Worm (Caenorhabditis elegans): Measurements from ENCODE around the gene nas-13.

nas-13 gene

DNA sequence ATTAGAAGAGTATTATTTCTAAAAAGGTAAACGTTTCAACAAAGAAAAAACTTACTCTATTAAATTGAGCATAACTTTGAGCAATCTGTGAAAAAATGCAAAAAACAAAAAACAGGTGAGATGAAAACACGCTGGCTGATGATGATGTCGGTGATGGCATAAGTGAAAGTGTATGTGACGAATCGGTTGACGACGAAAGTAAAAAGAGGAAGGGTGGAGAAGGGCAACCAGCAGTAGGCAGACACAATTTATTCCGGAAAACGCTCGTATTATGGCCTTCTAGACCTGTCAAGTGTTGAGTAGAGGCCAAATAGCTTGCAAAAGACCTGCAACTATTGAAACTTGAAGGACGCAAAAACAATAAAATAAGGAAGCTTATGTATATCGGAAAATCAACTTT is at the start of gene nas-13:
nas-13 (minus strand) TSS at position 323 of the 400 bp plus-strand sequence.
- TF ChIP-seq W03F9.2 (tag; optimal IDR thresholded peaks at IDR 0.05): no peak
- TF ChIP-seq dao-5 (tag; optimal IDR thresholded peaks at IDR 0.05): no peak
- no peak for TF ChIP-seq him-1 (tag; optimal IDR thresholded peaks at IDR 0.05)

DNA sequence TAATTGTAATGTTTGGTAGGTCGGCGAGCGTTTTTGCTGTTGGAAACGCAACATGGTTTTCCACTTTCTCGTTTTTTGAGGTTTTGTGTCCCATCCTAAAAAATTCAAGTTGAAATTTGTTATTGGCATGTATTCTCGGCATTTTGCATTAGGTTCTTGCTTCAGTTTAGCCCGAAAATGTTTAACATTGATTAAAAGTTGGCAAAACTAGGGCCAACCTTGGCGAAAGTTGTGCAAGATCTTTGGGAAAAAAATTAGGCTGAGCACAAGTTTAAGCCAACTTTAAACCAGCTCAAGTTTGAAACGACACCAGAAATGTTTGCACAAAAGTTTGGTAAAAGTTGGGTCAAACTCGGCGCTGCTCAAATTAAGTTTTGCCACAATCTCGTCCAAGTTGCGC is 49.3 kb upstream of the nas-13 start, which contains the start of gene exc-1:
exc-1 (minus strand) TSS at position 101 of the 400 bp plus-strand sequence.
- TF ChIP-seq him-1 (tag; optimal IDR thresholded peaks at IDR 0.05) (no peak), dao-5 (tag; optimal IDR thresholded peaks at IDR 0.05) (no peak), W03F9.2 (tag; optimal IDR thresholded peaks at IDR 0.05) (no peak)

DNA sequence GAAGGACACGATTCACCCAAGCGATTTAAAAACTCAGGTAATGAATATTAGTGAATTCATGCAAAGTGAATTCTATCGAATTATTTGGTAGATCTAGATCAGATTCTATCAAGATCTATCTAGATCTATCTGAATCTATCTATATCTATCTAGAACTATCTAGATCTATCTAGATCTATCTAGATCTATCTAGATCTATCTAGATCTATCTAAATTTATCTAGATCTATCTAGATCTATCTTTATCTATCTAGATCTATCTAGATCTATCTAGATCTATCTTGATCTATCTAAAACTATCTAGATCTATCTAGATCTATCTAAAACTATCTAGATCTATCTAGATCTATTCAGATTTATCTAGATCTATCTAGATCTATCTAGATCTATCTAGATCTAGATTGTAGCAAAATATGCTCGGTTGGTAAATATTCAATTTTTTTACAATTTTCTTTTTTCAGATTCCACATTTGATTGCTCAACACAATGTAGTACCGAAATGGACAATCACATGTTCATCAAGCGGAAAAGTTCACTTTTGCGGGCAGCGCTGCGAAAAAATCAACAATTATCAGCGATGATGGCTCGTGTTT is 42.0 kb upstream of the nas-13 start:
- TF ChIP-seq him-1 (tag; optimal IDR thresholded peaks at IDR 0.05) (no peak), dao-5 (tag; optimal IDR thresholded peaks at IDR 0.05) (no peak), W03F9.2 (tag; optimal IDR thresholded peaks at IDR 0.05) (no peak)

DNA sequence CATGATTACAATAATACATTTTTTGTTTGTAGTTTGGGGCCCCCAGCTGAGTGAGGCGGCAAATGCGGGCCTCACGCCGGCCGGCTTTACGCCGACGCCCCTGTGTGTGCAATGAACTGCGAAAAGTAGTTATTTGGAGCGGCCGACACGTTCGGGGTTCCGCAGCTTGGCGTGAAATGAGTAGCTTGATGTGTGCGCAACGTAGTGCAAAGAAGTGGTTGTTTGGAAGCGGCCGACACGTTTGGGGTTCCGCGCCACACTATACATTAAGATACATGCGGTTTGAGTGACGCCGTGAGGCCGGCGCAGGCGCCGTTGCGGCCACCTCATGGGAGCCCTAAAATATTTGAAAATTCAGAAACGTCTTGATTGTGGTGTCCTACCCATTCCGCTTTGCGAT is 40.6 kb upstream of the nas-13 start:
- TF ChIP-seq W03F9.2 (tag; optimal IDR thresholded peaks at IDR 0.05) (no peak), him-1 (tag; optimal IDR thresholded peaks at IDR 0.05) (no peak), dao-5 (tag; optimal IDR thresholded peaks at IDR 0.05) (no peak)

DNA sequence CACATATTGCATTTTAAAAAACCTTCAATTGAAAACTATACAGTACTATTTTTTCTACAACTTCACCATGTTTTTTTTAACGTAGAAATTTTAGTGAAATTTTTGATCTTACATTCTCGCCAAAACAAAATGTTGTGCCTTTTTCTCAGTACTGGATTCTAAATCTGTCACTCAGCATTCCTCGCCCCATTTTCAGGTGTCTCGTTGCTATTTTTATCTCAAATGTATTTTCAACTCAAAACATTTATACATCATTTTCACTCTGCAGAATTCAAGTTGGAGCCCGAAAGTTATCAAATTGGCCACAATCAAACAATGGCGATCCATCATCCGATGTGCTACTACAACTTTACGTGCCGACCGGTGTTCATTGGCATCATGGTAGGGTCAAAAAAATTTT is 38.0 kb upstream of the nas-13 start, which contains the start of gene sprr-1:
sprr-1 (plus strand) TSS at position 269 of the 400 bp plus-strand sequence.
- TF ChIP-seq W03F9.2 (tag; optimal IDR thresholded peaks at IDR 0.05) (no peak), dao-5 (tag; optimal IDR thresholded peaks at IDR 0.05) (no peak), him-1 (tag; optimal IDR thresholded peaks at IDR 0.05) (no peak)

DNA sequence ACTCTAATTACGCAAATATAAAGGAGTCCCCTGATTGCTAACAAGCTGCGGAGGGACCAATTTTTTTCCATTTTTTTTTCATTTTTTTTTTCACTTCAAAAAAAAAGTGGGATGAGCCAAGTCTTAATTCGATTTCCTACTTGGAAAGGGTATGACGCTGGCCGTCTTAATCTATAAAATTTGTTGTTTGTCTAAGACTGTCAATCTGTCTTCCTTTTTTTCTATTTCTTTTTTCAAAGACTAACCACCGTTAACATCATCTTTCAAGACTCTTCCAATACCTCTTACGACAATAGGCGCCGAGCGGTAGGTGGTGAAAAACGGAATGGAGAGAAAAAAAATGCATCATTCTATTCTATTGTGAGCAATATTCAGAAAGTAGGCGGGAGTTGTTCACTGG is 37.0 kb upstream of the nas-13 start:
- TF ChIP-seq dao-5 (tag; optimal IDR thresholded peaks at IDR 0.05): no peak
- no peak for TF ChIP-seq him-1 (tag; optimal IDR thresholded peaks at IDR 0.05)
- TF ChIP-seq W03F9.2 (tag; optimal IDR thresholded peaks at IDR 0.05): no peak

DNA sequence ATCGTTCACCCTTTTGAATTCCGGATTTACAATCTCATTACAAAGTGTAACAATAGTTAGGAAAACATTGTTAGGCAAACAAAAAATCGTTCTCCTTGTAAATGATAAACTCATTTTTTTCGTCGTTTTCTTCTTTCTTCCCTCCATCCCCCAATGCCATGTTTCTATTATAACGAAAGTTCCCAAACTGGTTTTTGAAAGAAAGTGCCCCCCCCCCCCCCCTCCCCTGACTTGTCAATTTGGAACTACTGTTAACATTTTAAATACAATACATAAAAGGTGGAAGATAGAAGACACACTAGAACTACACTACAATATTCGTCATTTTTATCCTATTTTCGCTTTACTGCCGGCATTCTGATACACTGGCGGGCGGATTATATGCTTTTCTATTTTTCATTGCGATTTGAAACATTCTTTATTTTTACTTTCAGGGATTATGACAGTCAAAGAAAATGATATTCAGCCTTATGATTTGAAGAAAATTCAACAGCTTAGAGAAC is 18.3 kb upstream of the nas-13 start, which contains the start of gene R03A10.5:
R03A10.5 (plus strand) TSS at position 431 of the 503 bp plus-strand sequence.
- TF ChIP-seq W03F9.2 (tag; optimal IDR thresholded peaks at IDR 0.05) (no peak), dao-5 (tag; optimal IDR thresholded peaks at IDR 0.05) (no peak), him-1 (tag; optimal IDR thresholded peaks at IDR 0.05) (no peak)

DNA sequence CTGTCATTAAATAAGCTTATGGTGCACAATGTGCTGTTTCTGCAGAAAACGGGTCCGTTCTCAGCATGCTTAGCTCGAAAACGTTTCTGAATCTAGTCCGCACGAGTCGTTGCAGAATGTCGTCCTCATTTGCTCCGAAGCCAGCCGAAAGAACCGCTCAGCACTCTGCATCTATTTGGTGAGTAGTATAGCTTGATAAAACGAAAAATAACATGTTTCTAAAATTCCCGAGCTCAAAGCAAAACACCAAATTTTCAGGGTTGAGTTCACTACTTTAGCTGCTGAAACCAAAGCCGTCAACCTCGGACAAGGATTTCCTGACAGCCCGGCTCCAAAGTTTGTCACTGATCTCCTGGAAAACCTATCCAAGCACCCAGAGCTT is 13.6 kb upstream of the nas-13 start, which contains the start of gene nkat-3:
nkat-3 (plus strand) TSS at position 46 of the 382 bp plus-strand sequence.
- TF ChIP-seq him-1 (tag; optimal IDR thresholded peaks at IDR 0.05) (no peak), dao-5 (tag; optimal IDR thresholded peaks at IDR 0.05) (no peak), W03F9.2 (tag; optimal IDR thresholded peaks at IDR 0.05) (no peak)

DNA sequence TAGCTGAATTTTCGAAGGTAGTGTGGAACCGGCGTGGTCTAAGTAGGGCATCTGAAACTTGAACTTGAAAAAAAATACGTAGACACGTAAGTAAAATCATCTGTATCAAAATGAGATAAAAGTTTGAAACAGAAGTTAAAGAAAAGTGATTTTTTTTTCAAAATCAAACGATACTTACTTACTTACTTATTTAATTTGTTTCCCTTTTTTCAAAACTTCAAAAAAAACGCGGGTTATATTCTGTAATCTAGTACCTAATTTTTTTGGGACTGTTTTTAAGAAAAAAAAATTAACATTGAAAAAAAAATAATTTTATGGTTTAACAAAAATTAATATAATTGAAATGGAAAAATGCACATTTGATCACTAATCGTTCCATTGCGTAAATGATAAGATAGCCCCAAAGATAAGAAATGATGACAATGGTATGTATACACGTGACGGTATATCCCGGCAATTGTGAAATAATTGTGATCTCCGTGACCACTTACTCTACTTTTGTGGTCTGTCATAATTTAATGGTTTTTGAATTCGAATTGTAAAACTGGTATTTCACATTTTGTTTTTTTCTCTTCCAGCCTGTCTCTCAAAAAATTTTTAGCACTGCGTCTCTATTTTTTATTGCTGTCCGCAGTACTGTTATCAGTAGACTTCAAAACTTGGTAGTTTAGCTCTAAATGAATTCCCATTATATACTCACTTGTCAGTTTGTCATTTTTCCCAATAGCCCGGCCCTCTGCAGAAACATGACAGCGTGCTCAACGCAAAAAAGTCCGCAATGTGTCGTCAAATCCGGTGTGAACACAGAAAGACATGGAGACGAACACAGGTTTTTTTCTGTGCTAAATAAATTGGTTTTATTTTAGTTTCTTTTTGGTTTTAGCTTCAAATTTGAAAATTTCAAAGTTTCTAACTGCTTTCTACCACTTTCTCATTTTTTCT is 13.0 kb upstream of the nas-13 start, which contains the start of gene mocs-1:
mocs-1 (minus strand) TSS at position 51 of the 942 bp plus-strand sequence.
- TF ChIP-seq W03F9.2 (tag; optimal IDR thresholded peaks at IDR 0.05) (no peak), dao-5 (tag; optimal IDR thresholded peaks at IDR 0.05) (no peak), him-1 (tag; optimal IDR thresholded peaks at IDR 0.05) (no peak)

DNA sequence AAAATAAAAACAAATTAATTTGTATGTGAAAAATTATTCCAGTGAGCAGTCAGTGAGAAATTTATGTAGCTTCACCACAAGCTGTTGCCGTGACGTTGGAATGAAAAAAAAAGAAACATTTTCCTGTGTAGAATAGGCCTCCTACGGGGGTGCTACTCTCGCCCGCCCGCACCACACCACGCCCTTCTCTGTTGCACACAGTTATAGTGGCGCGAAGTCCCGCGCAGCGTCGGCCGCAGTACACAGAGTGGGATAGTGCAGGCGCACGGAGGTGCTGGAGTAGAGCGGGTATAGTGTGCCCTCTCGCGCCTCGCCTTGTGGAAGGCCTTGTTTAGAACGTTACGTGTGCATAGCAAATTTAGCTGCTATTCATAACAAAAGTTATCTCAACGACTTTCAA is 10.7 kb upstream of the nas-13 start:
- TF ChIP-seq dao-5 (tag; optimal IDR thresholded peaks at IDR 0.05): no peak
- TF ChIP-seq him-1 (tag; optimal IDR thresholded peaks at IDR 0.05): no peak
- TF ChIP-seq W03F9.2 (tag; optimal IDR thresholded peaks at IDR 0.05): no peak

DNA sequence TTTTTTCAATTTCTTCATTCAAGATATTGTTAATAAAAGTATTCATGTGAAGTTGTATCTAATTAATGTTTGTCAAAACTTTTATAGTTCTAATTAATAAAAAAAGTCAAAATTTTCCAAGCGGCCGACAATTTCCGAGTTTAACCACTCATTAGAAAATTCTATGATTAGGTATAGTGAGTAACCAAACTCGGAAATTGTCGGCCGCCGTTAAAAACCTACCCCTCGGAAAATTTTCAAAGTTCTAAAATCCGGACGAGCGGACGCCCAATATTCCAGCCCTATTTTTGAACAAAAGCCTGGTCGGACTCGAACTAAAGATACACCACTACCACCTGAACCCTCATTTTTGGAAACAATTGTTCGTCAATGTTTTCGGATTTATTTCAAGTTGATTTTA is 6.9 kb upstream of the nas-13 start:
- TF ChIP-seq dao-5 (tag; optimal IDR thresholded peaks at IDR 0.05) (no peak), him-1 (tag; optimal IDR thresholded peaks at IDR 0.05) (no peak), W03F9.2 (tag; optimal IDR thresholded peaks at IDR 0.05) (no peak)

DNA sequence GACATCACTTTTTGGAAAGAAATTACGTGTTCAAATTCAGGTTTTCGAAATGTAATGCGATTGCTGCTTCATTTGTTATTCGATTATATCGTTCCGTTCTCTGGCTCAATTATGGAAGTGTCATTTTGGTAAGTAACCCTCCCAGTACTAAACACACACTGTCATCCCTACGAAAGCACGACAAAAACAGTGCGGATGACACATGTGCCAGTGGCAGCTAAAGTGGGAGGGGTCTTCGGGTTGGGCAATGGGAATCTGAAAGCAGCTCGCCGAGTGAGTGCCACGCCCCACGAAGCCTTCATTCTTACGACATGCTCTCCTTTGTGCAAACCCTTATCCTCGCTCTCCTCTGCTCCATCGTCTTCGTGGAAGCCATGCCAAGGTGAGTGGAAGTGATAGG is 5.4 kb upstream of the nas-13 start, which contains the start of gene flp-32:
flp-32 (plus strand) TSS at position 301 of the 400 bp plus-strand sequence.
- no peak for TF ChIP-seq him-1 (tag; optimal IDR thresholded peaks at IDR 0.05)
- no peak for TF ChIP-seq dao-5 (tag; optimal IDR thresholded peaks at IDR 0.05)
- TF ChIP-seq W03F9.2 (tag; optimal IDR thresholded peaks at IDR 0.05): no peak

DNA sequence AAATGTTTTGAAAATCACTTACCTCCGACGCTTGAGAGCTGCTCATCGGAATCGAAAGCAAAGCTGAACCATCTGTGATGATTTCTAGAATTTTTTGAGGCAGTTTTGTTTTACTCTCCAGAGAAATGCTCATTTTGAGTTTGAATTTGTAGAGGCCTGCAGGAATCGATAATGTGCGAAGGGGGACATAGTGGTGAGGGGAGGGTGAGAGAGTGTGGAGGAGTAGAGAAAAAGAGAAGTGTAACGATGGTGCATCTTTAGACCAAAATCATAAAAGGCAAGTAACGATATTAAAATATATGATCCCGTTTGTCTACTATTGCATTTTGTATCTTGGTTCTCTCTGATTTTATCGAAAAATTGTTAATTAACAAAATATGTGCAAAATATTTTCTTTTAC is 2.9 kb upstream of the nas-13 start, which contains the start of gene blos-8:
blos-8 (minus strand) TSS at position 216 of the 400 bp plus-strand sequence.
- no peak for TF ChIP-seq him-1 (tag; optimal IDR thresholded peaks at IDR 0.05)
- TF ChIP-seq dao-5 (tag; optimal IDR thresholded peaks at IDR 0.05): no peak
- no peak for TF ChIP-seq W03F9.2 (tag; optimal IDR thresholded peaks at IDR 0.05)
